Worm (Caenorhabditis elegans) whole organism, L4 larva: ENCODE results near the gene F59B2.15.
A peak's percentile ranks its signal among the peaks of the same experiment; 100 is the strongest.

Experiments
- F10B5.3 ChIP-seq: sonication (generic microtip); optimal IDR thresholded peaks from 2 replicates; lab custom pipeline; 2016; ENCODE audit warnings: mild to moderate bottlenecking, missing genetic modification characterization, missing compliant biosample characterization
- F37D6.2 ChIP-seq: sonication (generic microtip); optimal IDR thresholded peaks from 2 replicates; lab custom pipeline; 2016; ENCODE audit warnings: mild to moderate bottlenecking, missing genetic modification characterization, missing compliant biosample characterization
- T20F7.1 ChIP-seq: fragments of 200-800 bp; sonication (Bioruptor generic); optimal IDR thresholded peaks from 2 replicates; lab custom pipeline; 2018; ENCODE audit warnings: mild to moderate bottlenecking, missing genetic modification characterization, missing compliant biosample characterization
- T26A8.4 ChIP-seq: fragments of 200-800 bp; sonication (Bioruptor generic); IDR thresholded peaks from 2 replicates; pipeline ENCODE4 v1.3.6; 2022; ENCODE audit warnings: missing genetic modification characterization, missing compliant biosample characterization
- Y75B8A.6 ChIP-seq: fragments of 200-800 bp; sonication (Bioruptor generic); IDR thresholded peaks from 2 replicates; pipeline ENCODE4 v1.3.6; 2022; ENCODE audit warnings: missing genetic modification reagents, missing genetic modification characterization, missing compliant biosample characterization
- aha-1 ChIP-seq: fragments of 150-350 bp; peaks from one replicate; lab custom pipeline; 2014; ENCODE audit warnings: missing biosample characterization, missing genetic modification characterization
- ama-1 ChIP-seq: fragments of 150-350 bp; optimal IDR thresholded peaks from 2 replicates; lab custom pipeline; 2014; ENCODE audit warnings: inconsistent platforms, mixed read lengths
- ceh-82 ChIP-seq: sonication (generic microtip); optimal IDR thresholded peaks from 2 replicates; lab custom pipeline; 2017; ENCODE audit warnings: missing biosample characterization, missing genetic modification characterization
- ces-1 ChIP-seq: fragments of 150-350 bp; sonication (generic microtip); optimal IDR thresholded peaks from 4 replicates; lab custom pipeline; 2014; ENCODE audit warnings: missing biosample characterization, missing genetic modification reagents, missing genetic modification characterization
- cey-2 ChIP-seq: sonication (generic microtip); optimal IDR thresholded peaks from 3 replicates; lab custom pipeline; 2017; ENCODE audit warnings: missing genetic modification characterization, mild to moderate bottlenecking, missing compliant biosample characterization, antibody characterized with exemption, borderline replicate concordance; ENCODE audit not compliant: insufficient read depth
- daf-16 ChIP-seq, 3 experiments: sonication (generic microtip); optimal IDR thresholded peaks; 2 replicates each; lab custom pipeline; 2016 to 2017; ENCODE audit warnings: missing genetic modification characterization in 3 of 3, missing genetic modification reagents in 3 of 3, mild to moderate bottlenecking in 2 of 3, missing compliant biosample characterization in 2 of 3, missing biosample characterization in 1 of 3, moderate library complexity in 1 of 3
- dmd-6 ChIP-seq: fragments of 200-800 bp; sonication (Bioruptor generic); IDR thresholded peaks from 2 replicates; pipeline ENCODE4 v1.3.6; 2022; ENCODE audit warnings: missing genetic modification reagents, missing genetic modification characterization, missing compliant biosample characterization
- dmd-8 ChIP-seq: fragments of 200-800 bp; sonication (Bioruptor generic); IDR thresholded peaks from 2 replicates; pipeline ENCODE4 v1.3.6; 2022; ENCODE audit warnings: missing genetic modification characterization, missing compliant biosample characterization
- duxl-1 ChIP-seq: sonication (generic microtip); optimal IDR thresholded peaks from 2 replicates; lab custom pipeline; 2016; ENCODE audit warnings: mild to moderate bottlenecking, missing genetic modification characterization, moderate library complexity, missing compliant biosample characterization; ENCODE audit not compliant: poor library complexity
- dve-1 ChIP-seq: sonication (generic microtip); optimal IDR thresholded peaks from 2 replicates; lab custom pipeline; 2017; ENCODE audit warnings: antibody characterized with exemption, mild to moderate bottlenecking, missing genetic modification characterization, missing compliant biosample characterization; ENCODE audit not compliant: insufficient read depth
- fkh-10 ChIP-seq: fragments of 150-350 bp; optimal IDR thresholded peaks from 2 replicates; lab custom pipeline; 2014; ENCODE audit warnings: missing biosample characterization, missing genetic modification reagents, missing genetic modification characterization
- hlh-11 ChIP-seq: fragments of 200-800 bp; sonication (Bioruptor generic); optimal IDR thresholded peaks from 2 replicates; lab custom pipeline; 2018; ENCODE audit warnings: mild to moderate bottlenecking, missing genetic modification characterization, missing compliant biosample characterization
- hlh-30 ChIP-seq: sonication (generic microtip); optimal IDR thresholded peaks from 2 replicates; lab custom pipeline; 2017; ENCODE audit warnings: antibody characterized with exemption, mild to moderate bottlenecking, missing genetic modification characterization, missing compliant biosample characterization; ENCODE audit not compliant: insufficient read depth
- lim-7 ChIP-seq: fragments of 200-800 bp; sonication (Bioruptor generic); IDR thresholded peaks from 2 replicates; pipeline ENCODE4 v1.3.6; 2022; ENCODE audit warnings: missing genetic modification characterization, missing compliant biosample characterization
- lin-1 ChIP-seq: fragments of 200-800 bp; sonication (Bioruptor generic); IDR thresholded peaks from 2 replicates; pipeline ENCODE4 v1.3.6; 2022; ENCODE audit warnings: missing genetic modification reagents, missing genetic modification characterization, missing compliant biosample characterization
- lin-38 ChIP-seq: fragments of 200-800 bp; sonication (Bioruptor generic); IDR thresholded peaks from 2 replicates; pipeline ENCODE4 v1.3.6; 2022; ENCODE audit warnings: missing genetic modification reagents, missing genetic modification characterization, missing compliant biosample characterization
- lin-39 ChIP-seq: fragments of 150-350 bp; optimal IDR thresholded peaks from 2 replicates; lab custom pipeline; 2014; ENCODE audit warnings: missing biosample characterization, missing genetic modification reagents, missing genetic modification characterization
- lsy-2 ChIP-seq, 2 experiments: fragments of 150-350 bp in 1 of 2; sonication (generic microtip) in 1 of 2; optimal IDR thresholded peaks; 2 replicates each; lab custom pipeline; 2014 to 2017; ENCODE audit warnings: missing biosample characterization in 2 of 2, missing genetic modification characterization in 2 of 2
- madf-5 ChIP-seq, 2 experiments: fragments of 200-800 bp; sonication (Bioruptor generic); IDR thresholded peaks; 2 replicates each; pipeline ENCODE4 v1.3.6; 2022; ENCODE audit warnings: missing compliant biosample characterization in 2 of 2, missing genetic modification characterization in 2 of 2
- mdl-1 ChIP-seq, 2 experiments: fragments of 150-350 bp in 1 of 2; sonication (generic microtip) in 1 of 2; optimal IDR thresholded peaks; 2 replicates each; lab custom pipeline; 2014 to 2017; ENCODE audit warnings: missing biosample characterization in 2 of 2, missing genetic modification characterization in 2 of 2
- mes-2 ChIP-seq: sonication (generic microtip); optimal IDR thresholded peaks from 2 replicates; lab custom pipeline; 2016; ENCODE audit warnings: missing genotype, mild to moderate bottlenecking, missing genetic modification characterization, missing compliant biosample characterization; ENCODE audit not compliant: poor library complexity, severe bottlenecking
- mxl-2 ChIP-seq: fragments of 200-800 bp; sonication (Bioruptor generic); conservative IDR thresholded peaks from 2 replicates; pipeline ENCODE4 v1.3.6; 2022; ENCODE audit warnings: missing genetic modification reagents, missing genetic modification characterization, missing compliant biosample characterization
- mxl-3 ChIP-seq: fragments of 200-800 bp; sonication (Bioruptor generic); optimal IDR thresholded peaks from 2 replicates; lab custom pipeline; 2018; ENCODE audit warnings: mild to moderate bottlenecking, missing genetic modification characterization, missing compliant biosample characterization
- nhr-10 ChIP-seq: fragments of 150-350 bp; optimal IDR thresholded peaks from 2 replicates; lab custom pipeline; 2014; ENCODE audit warnings: missing biosample characterization, missing genetic modification characterization
- nhr-111 ChIP-seq: fragments of 200-800 bp; sonication (Bioruptor generic); optimal IDR thresholded peaks from 2 replicates; lab custom pipeline; 2018; ENCODE audit warnings: mild to moderate bottlenecking, missing genetic modification characterization, missing compliant biosample characterization
- nhr-28 ChIP-seq: fragments of 150-350 bp; optimal IDR thresholded peaks from 2 replicates; lab custom pipeline; 2014; ENCODE audit warnings: missing biosample characterization, missing genetic modification characterization
- nhr-42 ChIP-seq: fragments of 200-800 bp; sonication (Bioruptor generic); IDR thresholded peaks from 2 replicates; pipeline ENCODE4 v1.3.6; 2022; ENCODE audit warnings: missing genetic modification characterization, missing compliant biosample characterization
- nhr-48 ChIP-seq: sonication (generic microtip); optimal IDR thresholded peaks from 2 replicates; lab custom pipeline; 2016; ENCODE audit warnings: mild to moderate bottlenecking, missing genetic modification characterization, missing compliant biosample characterization
- nhr-77 ChIP-seq: fragments of 150-350 bp; optimal IDR thresholded peaks from 2 replicates; lab custom pipeline; 2014; ENCODE audit warnings: missing biosample characterization, missing genetic modification characterization
- pqm-1 ChIP-seq: sonication (generic microtip); optimal IDR thresholded peaks from 2 replicates; lab custom pipeline; 2017; ENCODE audit warnings: missing biosample characterization, missing genetic modification characterization
- saeg-2 ChIP-seq: fragments of 200-800 bp; sonication (Bioruptor generic); IDR thresholded peaks from 2 replicates; pipeline ENCODE4 v1.3.6; 2022; ENCODE audit warnings: missing genetic modification reagents, missing genetic modification characterization, missing compliant biosample characterization
- set-16 ChIP-seq: fragments of 200-800 bp; sonication (Bioruptor generic); IDR thresholded peaks from 2 replicates; pipeline ENCODE4 v1.3.6; 2022; ENCODE audit warnings: missing genetic modification reagents, missing genetic modification characterization, missing compliant biosample characterization
- skn-1 ChIP-seq: fragments of 150-350 bp; optimal IDR thresholded peaks from 2 replicates; lab custom pipeline; 2014; ENCODE audit warnings: missing biosample characterization, missing genetic modification characterization
- snpc-1.2 ChIP-seq: fragments of 200-800 bp; sonication (Bioruptor generic); IDR thresholded peaks from 2 replicates; pipeline ENCODE4 v1.3.6; 2022; ENCODE audit warnings: missing genetic modification reagents, missing genetic modification characterization, missing compliant biosample characterization
- spr-3 ChIP-seq: fragments of 200-800 bp; sonication (Bioruptor generic); optimal IDR thresholded peaks from 2 replicates; lab custom pipeline; 2018; ENCODE audit warnings: mild to moderate bottlenecking, missing genetic modification characterization, missing compliant biosample characterization
- tra-1 ChIP-seq: fragments of 200-800 bp; sonication (Bioruptor generic); IDR thresholded peaks from 2 replicates; pipeline ENCODE4 v1.3.6; 2022; ENCODE audit warnings: missing genetic modification reagents, missing genetic modification characterization, missing compliant biosample characterization
- unc-130 ChIP-seq: sonication (generic microtip); optimal IDR thresholded peaks from 2 replicates; lab custom pipeline; 2016; ENCODE audit warnings: missing genetic modification reagents, missing genetic modification characterization, missing compliant biosample characterization
- ztf-7 ChIP-seq: fragments of 150-350 bp; optimal IDR thresholded peaks from 2 replicates; lab custom pipeline; 2014; ENCODE audit warnings: missing biosample characterization, missing genetic modification characterization

Gene F59B2.15

ce11 chrIII:8984960-8985359 lies 17.5 kb downstream of the F59B2.15 start (continued):
- peak; percentile 72 for TF ChIP-seq dmd-6 (GFP tag; lab: Robert Waterston, UW)
- no peak for TF ChIP-seq nhr-42 (GFP tag; lab: Robert Waterston, UW)
- TF ChIP-seq lin-38 (GFP tag; lab: Robert Waterston, UW) = peak; percentile 15; the same call in 1 of the 2 replicates
- peak; percentile 1 for TF ChIP-seq F37D6.2 (tag; lab: Kevin White, UChicago)
- TF ChIP-seq lsy-2 (tag; optimal IDR thresholded peaks at IDR 0.05; lab: Kevin White, UChicago) = peak; percentile 35 to 83
- no peak for TF ChIP-seq mxl-2 (GFP tag; lab: Robert Waterston, UW)
- TF ChIP-seq cey-2 (tag; lab: Kevin White, UChicago) = no peak
- peak in 1 of 2 experiments; percentile 49 for TF ChIP-seq mdl-1 (tag; optimal IDR thresholded peaks at IDR 0.05; lab: Kevin White, UChicago)
- no peak for TF ChIP-seq pqm-1 (tag; lab: Kevin White, UChicago)
- TF ChIP-seq spr-3 (GFP tag; lab: Kevin White, UChicago) = no peak
- no peak for TF ChIP-seq lin-39 (tag; lab: Kevin White, UChicago)

ce11 chrIII:8984412-8984811 lies 18.0 kb downstream of the F59B2.15 start:
- TF ChIP-seq nhr-28 (tag; lab: Kevin White, UChicago) = peak; percentile 48
- TF ChIP-seq lim-7 (GFP tag; lab: Robert Waterston, UW) = 0 out of 2 replicates have a peak, but pooled peaks have one; percentile 14
- peak; percentile 9 for TF ChIP-seq duxl-1 (tag; lab: Kevin White, UChicago)
- TF ChIP-seq dmd-8 (GFP tag; lab: Robert Waterston, UW) = no peak
- no peak for TF ChIP-seq daf-16 (GFP tag; optimal IDR thresholded peaks at IDR 0.05; lab: Kevin White, UChicago)
- TF ChIP-seq daf-16 (tag; optimal IDR thresholded peaks at IDR 0.05; lab: Kevin White, UChicago) = peak; percentile 69
- TF ChIP-seq fkh-10 (GFP tag; lab: Kevin White, UChicago) = no peak
- TF ChIP-seq dmd-6 (GFP tag; lab: Robert Waterston, UW) = peak; percentile 16; the same call in 1 of the 2 replicates
- TF ChIP-seq nhr-111 (GFP tag; lab: Kevin White, UChicago) = no peak
- TF ChIP-seq T26A8.4 = no peak
- peak; percentile 4 for TF ChIP-seq dve-1 (tag; lab: Kevin White, UChicago)
- TF ChIP-seq set-16 (GFP tag; lab: Robert Waterston, UW) = no peak
- no peak for TF ChIP-seq Y75B8A.6 (GFP tag; lab: Robert Waterston, UW)
- TF ChIP-seq ceh-82 = no peak
- TF ChIP-seq T20F7.1 (GFP tag; lab: Kevin White, UChicago) = peak; percentile 20
- TF ChIP-seq saeg-2 (GFP tag; lab: Robert Waterston, UW) = no peak
- TF ChIP-seq aha-1 (tag; lab: Kevin White, UChicago) = no peak
- peak; percentile 72 for TF ChIP-seq pqm-1 (tag; lab: Kevin White, UChicago)
- no peak for TF ChIP-seq F10B5.3
- no peak for TF ChIP-seq skn-1
- TF ChIP-seq hlh-30 = peak; percentile 10
- peak; percentile 17; the same call in 1 of the 2 replicates for TF ChIP-seq lin-1 (GFP tag; lab: Robert Waterston, UW)
- TF ChIP-seq madf-5 (GFP tag; IDR thresholded peaks at IDR 0.05; lab: Robert Waterston, UW) = no peak
- TF ChIP-seq mes-2 (tag; lab: Kevin White, UChicago) = peak; percentile 30

- TF ChIP-seq fkh-10 (GFP tag; lab: Kevin White, UChicago) (no peak), nhr-48 (peak; percentile 27), mxl-2 (GFP tag; lab: Robert Waterston, UW) (no peak), ztf-7 (tag; lab: Kevin White, UChicago) (peak; percentile 7), snpc-1.2 (GFP tag; lab: Robert Waterston, UW) (no peak), hlh-11 (tag; lab: Kevin White, UChicago) (peak; percentile 74), mdl-1 (tag; optimal IDR thresholded peaks at IDR 0.05; lab: Kevin White, UChicago) (peak; percentile 53 to 95), dve-1 (tag; lab: Kevin White, UChicago) (peak; percentile 62), Y75B8A.6 (GFP tag; lab: Robert Waterston, UW) (0 out of 2 replicates have a peak, but pooled peaks have one; percentile 52), hlh-30 (peak; percentile 92), nhr-28 (tag; lab: Kevin White, UChicago) (peak; percentile 80), ces-1 (GFP tag; lab: Kevin White, UChicago) (no peak), mxl-3 (GFP tag; lab: Kevin White, UChicago) (peak; percentile 63), duxl-1 (tag; lab: Kevin White, UChicago) (peak; percentile 48), tra-1 (0 out of 2 replicates have a peak, but pooled peaks have one; percentile 39), lin-1 (GFP tag; lab: Robert Waterston, UW) (no peak), nhr-10 (tag; lab: Kevin White, UChicago) (peak; percentile 6), mes-2 (tag; lab: Kevin White, UChicago) (no peak), dmd-6 (GFP tag; lab: Robert Waterston, UW) (peak; percentile 36), ama-1 (lab: Kevin White, UChicago) (peak; percentile 24), dmd-8 (GFP tag; lab: Robert Waterston, UW) (0 out of 2 replicates have a peak, but pooled peaks have one; percentile 25), nhr-77 (tag; lab: Kevin White, UChicago) (peak; percentile 33), unc-130 (GFP tag; lab: Kevin White, UChicago) (no peak)
Measured at ce11 chrIII:8983811-8984210, 18.6 kb downstream of the F59B2.15 start.
